Worm (Caenorhabditis elegans): Measurements from ENCODE around the gene F58G1.2.

ce11 chrII:12928241-12928640 lies 9.4 kb upstream of the F58G1.2 start, which contains the start of gene F58G1.3:
- TF ChIP-seq med-1 (GFP tag; optimal IDR thresholded peaks at IDR 0.05; ENCODE audit: insufficient read depth) (no peak), ref-1 (GFP tag; conservative IDR thresholded peaks at IDR 0.05) (no peak), T22C8.4 (GFP tag; IDR thresholded peaks at IDR 0.05) (no peak), flt-1 (GFP tag; IDR thresholded peaks at IDR 0.05) (no peak), ztf-23 (GFP tag; IDR thresholded peaks at IDR 0.05) (no peak), cog-1 (tag; optimal IDR thresholded peaks at IDR 0.05) (no peak), klf-2 (GFP tag; conservative IDR thresholded peaks at IDR 0.05) (no peak), tab-1 (GFP tag; IDR thresholded peaks at IDR 0.05) (no peak)

Data from whole organism, midembryonic.